Worm (Caenorhabditis elegans) whole organism, mixed stage, embryonic: Measurements from ENCODE around the gene nspg-13.

Source experiments
- M03D4.4 ChIP-seq: sonication (generic microtip); optimal IDR thresholded peaks from 2 replicates; lab custom pipeline; 2017; ENCODE audit warnings: mild to moderate bottlenecking, missing genetic modification characterization, missing compliant biosample characterization
- bed-3 ChIP-seq: fragments of 200-800 bp; sonication (Bioruptor generic); optimal IDR thresholded peaks from 3 replicates; lab custom pipeline; 2018; ENCODE audit warnings: mild to moderate bottlenecking, missing genetic modification characterization, moderate library complexity, missing compliant biosample characterization
- ceh-39 ChIP-seq: fragments of 150-350 bp; optimal IDR thresholded peaks from 2 replicates; lab custom pipeline; 2014; ENCODE audit warnings: missing biosample characterization, missing genetic modification characterization
- ceh-43 ChIP-seq: fragments of 200-800 bp; sonication (Bioruptor generic); optimal IDR thresholded peaks from 2 replicates; lab custom pipeline; 2018; ENCODE audit warnings: mild to moderate bottlenecking, missing genetic modification characterization, moderate library complexity, missing compliant biosample characterization
- ceh-83 ChIP-seq: fragments of 200-800 bp; sonication (Bioruptor generic); optimal IDR thresholded peaks from 2 replicates; lab custom pipeline; 2018; ENCODE audit warnings: mild to moderate bottlenecking, missing genetic modification characterization, missing compliant biosample characterization
- ces-1 ChIP-seq: fragments of 150-350 bp; optimal IDR thresholded peaks from 2 replicates; lab custom pipeline; 2014; ENCODE audit warnings: missing biosample characterization, missing genetic modification reagents, missing genetic modification characterization
- cnd-1 ChIP-seq: fragments of 200-800 bp; sonication (Bioruptor generic); optimal IDR thresholded peaks from 2 replicates; lab custom pipeline; 2018; ENCODE audit warnings: mild to moderate bottlenecking, missing genetic modification characterization, missing compliant biosample characterization
- drap-1 ChIP-seq: fragments of 200-800 bp; sonication (Bioruptor generic); optimal IDR thresholded peaks from 3 replicates; lab custom pipeline; 2018; ENCODE audit warnings: mild to moderate bottlenecking, missing genetic modification characterization, missing compliant biosample characterization
- elt-1 ChIP-seq: sonication (generic microtip); optimal IDR thresholded peaks from 2 replicates; lab custom pipeline; 2017; ENCODE audit warnings: missing genetic modification characterization, mild to moderate bottlenecking, missing compliant biosample characterization, antibody characterized with exemption, moderate library complexity, borderline replicate concordance; ENCODE audit not compliant: insufficient read depth
- elt-3 ChIP-seq: fragments of 150-350 bp; optimal IDR thresholded peaks from 2 replicates; lab custom pipeline; 2014; ENCODE audit warnings: missing biosample characterization, missing genetic modification characterization
- ham-2 ChIP-seq: fragments of 200-800 bp; sonication (Bioruptor generic); optimal IDR thresholded peaks from 2 replicates; lab custom pipeline; 2018; ENCODE audit warnings: mild to moderate bottlenecking, missing genetic modification characterization, missing compliant biosample characterization
- hlh-1 ChIP-seq: fragments of 150-350 bp; optimal IDR thresholded peaks from 2 replicates; lab custom pipeline; 2014; ENCODE audit warnings: missing biosample characterization, missing genetic modification reagents, missing genetic modification characterization
- lin-13 ChIP-seq: fragments of 150-350 bp; optimal IDR thresholded peaks from 2 replicates; lab custom pipeline; 2014; ENCODE audit warnings: missing biosample characterization, missing genetic modification characterization
- lin-32 ChIP-seq: fragments of 200-800 bp; sonication (Bioruptor generic); optimal IDR thresholded peaks from 2 replicates; lab custom pipeline; 2018; ENCODE audit warnings: mild to moderate bottlenecking, missing genetic modification characterization, missing compliant biosample characterization
- mep-1 ChIP-seq: fragments of 150-350 bp; optimal IDR thresholded peaks from 2 replicates; lab custom pipeline; 2017; ENCODE audit warnings: missing biosample characterization, missing genetic modification reagents, missing genetic modification characterization, inconsistent platforms
- mls-2 ChIP-seq: sonication (generic microtip); optimal IDR thresholded peaks from 2 replicates; lab custom pipeline; 2016; ENCODE audit warnings: mild to moderate bottlenecking, missing genetic modification characterization, moderate library complexity, missing compliant biosample characterization
- nhr-12 ChIP-seq: fragments of 150-350 bp; optimal IDR thresholded peaks from 2 replicates; lab custom pipeline; 2014; ENCODE audit warnings: missing biosample characterization, missing genetic modification characterization
- nhr-2 ChIP-seq: fragments of 150-350 bp; optimal IDR thresholded peaks from 2 replicates; lab custom pipeline; 2014; ENCODE audit warnings: missing biosample characterization, missing genetic modification characterization
- nhr-28 ChIP-seq: fragments of 150-350 bp; optimal IDR thresholded peaks from 2 replicates; lab custom pipeline; 2014; ENCODE audit warnings: missing biosample characterization, missing genetic modification characterization
- pha-4 ChIP-seq: fragments of 150-350 bp; optimal IDR thresholded peaks from 2 replicates; lab custom pipeline; 2018; ENCODE audit warnings: missing biosample characterization, missing genetic modification reagents, missing genetic modification characterization
- sem-2 ChIP-seq: fragments of 200-800 bp; sonication (Bioruptor generic); optimal IDR thresholded peaks from 2 replicates; lab custom pipeline; 2018; ENCODE audit warnings: mild to moderate bottlenecking, missing genetic modification characterization, missing compliant biosample characterization
- snpc-4 ChIP-seq: fragments of 150-350 bp; optimal IDR thresholded peaks from 2 replicates; lab custom pipeline; 2014; ENCODE audit warnings: missing biosample characterization, missing genetic modification characterization
- unc-120 ChIP-seq: sonication (generic microtip); optimal IDR thresholded peaks from 2 replicates; lab custom pipeline; 2017; ENCODE audit warnings: missing genetic modification characterization, missing compliant biosample characterization; ENCODE audit not compliant: poor library complexity, severe bottlenecking
- unc-39 ChIP-seq: fragments of 150-350 bp; optimal IDR thresholded peaks from 2 replicates; lab custom pipeline; 2014; ENCODE audit warnings: missing biosample characterization, missing genetic modification characterization
- ztf-11 ChIP-seq: fragments of 150-350 bp; optimal IDR thresholded peaks from 2 replicates; lab custom pipeline; 2014; ENCODE audit warnings: missing biosample characterization, missing genetic modification characterization

Gene nspg-13

ce11 chrX:5254894-5255293, at the start of gene nspg-13:
TSS of gene nspg-13 (plus strand) at chrX:5255194.
- TF ChIP-seq ceh-39 (tag; lab: Kevin White, UChicago), result no peak
- no peak for TF ChIP-seq lin-13 (tag; lab: Kevin White, UChicago)
- no peak for TF ChIP-seq lin-32
- TF ChIP-seq drap-1 (GFP tag; lab: Kevin White, UChicago), result no peak

ce11 chrX:5205561-5205960, 49.4 kb upstream of the nspg-13 start, which contains the start of gene H28G03.2:
TSS of gene H28G03.2 (plus strand) at chrX:5205760.
- TF ChIP-seq ces-1 (GFP tag; lab: Kevin White, UChicago) (no peak), elt-3 (no peak), cnd-1 (tag; lab: Kevin White, UChicago) (no peak), ham-2 (GFP tag; lab: Kevin White, UChicago) (peak; percentile 42)

DNA sequence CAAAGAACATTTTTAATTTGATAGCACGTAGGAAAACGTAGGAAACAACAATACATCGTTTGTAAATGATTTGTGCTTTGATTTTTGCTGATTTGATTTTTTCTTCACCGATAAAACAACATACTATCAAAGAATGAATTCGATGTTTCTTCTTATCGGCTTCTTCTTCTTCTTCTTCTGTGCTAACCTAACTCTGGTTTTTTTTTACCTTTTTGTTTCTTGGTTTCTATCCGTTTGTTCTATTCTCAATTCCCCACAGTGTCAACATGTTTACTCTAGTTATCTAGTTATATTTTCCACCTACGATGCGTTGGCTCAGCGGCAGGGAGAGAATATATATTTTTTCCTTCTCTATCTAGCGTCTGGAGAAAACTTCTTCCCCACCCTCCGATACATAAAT, 47.2 kb upstream of the nspg-13 start:
- TF ChIP-seq ztf-11 (tag; lab: Kevin White, UChicago) (no peak), mls-2 (tag; lab: Kevin White, UChicago) (no peak), mep-1 (tag; lab: Kevin White, UChicago) (no peak), ceh-83 (GFP tag; lab: Kevin White, UChicago) (peak; percentile 22), sem-2 (GFP tag; lab: Kevin White, UChicago) (no peak), ceh-43 (GFP tag; lab: Kevin White, UChicago) (no peak), M03D4.4 (tag; lab: Kevin White, UChicago) (no peak), cnd-1 (tag; lab: Kevin White, UChicago) (no peak)

ce11 chrX:5208326-5208725, 46.7 kb upstream of the nspg-13 start:
- TF ChIP-seq elt-1 (tag; lab: Kevin White, UChicago) (no peak), hlh-1 (tag; lab: Kevin White, UChicago) (peak; percentile 4)

DNA sequence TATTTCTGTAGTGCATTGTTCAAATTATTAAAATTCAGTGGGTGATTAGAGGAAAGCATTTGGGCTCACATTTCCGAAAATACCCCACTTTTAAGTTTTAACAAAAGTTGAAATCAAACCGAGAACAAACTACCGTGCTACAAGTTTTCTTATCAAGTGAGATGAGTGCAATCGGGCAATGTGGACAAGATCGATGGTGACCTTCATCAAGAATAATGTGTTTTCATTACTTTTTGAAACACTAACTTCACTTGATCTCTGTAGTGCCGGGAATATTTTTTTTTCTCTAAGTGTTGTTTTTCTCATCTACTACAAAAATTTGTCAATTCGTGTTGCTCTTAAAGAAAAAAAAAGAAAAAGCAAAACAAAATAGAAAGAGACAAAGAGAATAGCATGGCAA, 46.2 kb upstream of the nspg-13 start:
- TF ChIP-seq ceh-43 (GFP tag; lab: Kevin White, UChicago) (no peak), ztf-11 (tag; lab: Kevin White, UChicago) (no peak), lin-13 (tag; lab: Kevin White, UChicago) (no peak), sem-2 (GFP tag; lab: Kevin White, UChicago) (no peak)

DNA sequence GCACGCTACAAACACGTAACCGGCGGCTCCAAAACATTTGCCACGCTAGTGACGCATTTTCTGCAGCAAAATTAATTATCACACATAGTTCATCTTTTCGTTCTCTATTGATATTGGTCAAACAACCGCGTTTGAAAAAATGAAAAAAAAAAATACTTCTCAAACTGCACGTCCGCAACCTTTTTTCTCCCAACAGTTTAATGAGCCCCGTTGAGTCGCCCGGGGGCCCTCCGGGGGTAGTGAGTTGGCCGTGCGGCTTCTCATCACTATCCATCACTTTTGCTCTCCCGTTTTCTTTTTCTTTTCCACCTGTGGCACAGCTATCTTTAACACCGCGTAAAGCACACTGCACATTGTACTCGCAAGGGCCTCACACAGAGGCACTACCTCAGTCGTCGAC, 45.6 kb upstream of the nspg-13 start:
- TF ChIP-seq bed-3 (GFP tag; lab: Kevin White, UChicago) (no peak), hlh-1 (tag; lab: Kevin White, UChicago) (peak; percentile 41), unc-120 (tag; lab: Kevin White, UChicago) (peak; percentile 32)

- peak; percentile 20 for TF ChIP-seq mep-1 (tag; lab: Kevin White, UChicago)
- no peak for TF ChIP-seq drap-1 (GFP tag; lab: Kevin White, UChicago)
- TF ChIP-seq hlh-1 (tag; lab: Kevin White, UChicago), result no peak
- TF ChIP-seq nhr-12 (tag; lab: Kevin White, UChicago), result no peak
- no peak for TF ChIP-seq snpc-4 (tag; lab: Kevin White, UChicago)
- peak; percentile 14 for TF ChIP-seq M03D4.4 (tag; lab: Kevin White, UChicago)
- no peak for TF ChIP-seq ztf-11 (tag; lab: Kevin White, UChicago)
- TF ChIP-seq ces-1 (GFP tag; lab: Kevin White, UChicago), result peak; percentile 58
- no peak for TF ChIP-seq unc-39 (tag; lab: Kevin White, UChicago)
- TF ChIP-seq sem-2 (GFP tag; lab: Kevin White, UChicago), result no peak
- TF ChIP-seq lin-32, result no peak
- no peak for TF ChIP-seq nhr-2 (tag; lab: Kevin White, UChicago)
- no peak for TF ChIP-seq nhr-28
- peak; percentile 20 for TF ChIP-seq pha-4
- TF ChIP-seq unc-120 (tag; lab: Kevin White, UChicago), result no peak
Measured at ce11 chrX:5210524-5210923, 44.5 kb upstream of the nspg-13 start.
